Worm (Caenorhabditis elegans) whole organism, L4 larva: ENCODE results near the gene Y4C6B.3.
A peak's percentile ranks its signal among the peaks of the same experiment; 100 is the strongest.

ENCODE experiments used
- F37D6.2 ChIP-seq: sonication (generic microtip); optimal IDR thresholded peaks from 2 replicates; lab custom pipeline; 2016; ENCODE audit warnings: mild to moderate bottlenecking, missing genetic modification characterization, missing compliant biosample characterization
- F49E8.2 ChIP-seq: sonication (generic microtip); optimal IDR thresholded peaks from 2 replicates; lab custom pipeline; 2016; ENCODE audit warnings: missing compliant biosample characterization, mild to moderate bottlenecking, missing genetic modification characterization, borderline replicate concordance
- T26A8.4 ChIP-seq: fragments of 200-800 bp; sonication (Bioruptor generic); IDR thresholded peaks from 2 replicates; pipeline ENCODE4 v1.3.6; 2022; ENCODE audit warnings: missing genetic modification characterization, missing compliant biosample characterization
- Y48G9A.11 ChIP-seq: fragments of 200-800 bp; sonication (Bioruptor generic); IDR thresholded peaks from 2 replicates; pipeline ENCODE4 v1.3.6; 2022; ENCODE audit warnings: missing genetic modification reagents, missing genetic modification characterization, missing compliant biosample characterization
- Y5F2A.4 ChIP-seq: fragments of 200-800 bp; sonication (Bioruptor generic); optimal IDR thresholded peaks from 2 replicates; lab custom pipeline; 2018; ENCODE audit warnings: mild to moderate bottlenecking, missing genetic modification characterization, missing compliant biosample characterization
- aha-1 ChIP-seq: fragments of 150-350 bp; peaks from one replicate; lab custom pipeline; 2014; ENCODE audit warnings: missing biosample characterization, missing genetic modification characterization
- ama-1 ChIP-seq: fragments of 150-350 bp; optimal IDR thresholded peaks from 2 replicates; lab custom pipeline; 2014; ENCODE audit warnings: inconsistent platforms, mixed read lengths
- ceh-20 ChIP-seq: fragments of 200-800 bp; sonication (Bioruptor generic); IDR thresholded peaks from 2 replicates; pipeline ENCODE4 v1.3.6; 2022; ENCODE audit warnings: missing genetic modification reagents, missing genetic modification characterization, missing compliant biosample characterization
- ceh-32 ChIP-seq: sonication (generic microtip); optimal IDR thresholded peaks from 2 replicates; lab custom pipeline; 2016; ENCODE audit warnings: mild to moderate bottlenecking, missing genetic modification characterization, missing compliant biosample characterization; ENCODE audit not compliant: poor library complexity
- ceh-82 ChIP-seq: sonication (generic microtip); optimal IDR thresholded peaks from 2 replicates; lab custom pipeline; 2017; ENCODE audit warnings: missing biosample characterization, missing genetic modification characterization
- cey-2 ChIP-seq: sonication (generic microtip); optimal IDR thresholded peaks from 3 replicates; lab custom pipeline; 2017; ENCODE audit warnings: missing genetic modification characterization, mild to moderate bottlenecking, missing compliant biosample characterization, antibody characterized with exemption, borderline replicate concordance; ENCODE audit not compliant: insufficient read depth
- ctbp-1 ChIP-seq: fragments of 200-800 bp; sonication (Bioruptor generic); IDR thresholded peaks from 2 replicates; pipeline ENCODE4 v1.3.6; 2022; ENCODE audit warnings: missing genetic modification reagents, missing genetic modification characterization, missing compliant biosample characterization
- daf-19 ChIP-seq: fragments of 200-800 bp; sonication (Bioruptor generic); conservative IDR thresholded peaks from 2 replicates; pipeline ENCODE4 v1.3.6; 2022; ENCODE audit warnings: missing genetic modification characterization, missing compliant biosample characterization
- daf-8 ChIP-seq: fragments of 200-800 bp; sonication (Bioruptor generic); IDR thresholded peaks from 2 replicates; pipeline ENCODE4 v1.3.6; 2022; ENCODE audit warnings: missing genetic modification characterization, missing compliant biosample characterization
- dmd-6 ChIP-seq: fragments of 200-800 bp; sonication (Bioruptor generic); IDR thresholded peaks from 2 replicates; pipeline ENCODE4 v1.3.6; 2022; ENCODE audit warnings: missing genetic modification reagents, missing genetic modification characterization, missing compliant biosample characterization
- dpl-1 ChIP-seq: fragments of 150-350 bp; optimal IDR thresholded peaks from 2 replicates; lab custom pipeline; 2014; ENCODE audit warnings: missing biosample characterization, missing genetic modification reagents, missing genetic modification characterization
- dve-1 ChIP-seq: sonication (generic microtip); optimal IDR thresholded peaks from 2 replicates; lab custom pipeline; 2017; ENCODE audit warnings: antibody characterized with exemption, mild to moderate bottlenecking, missing genetic modification characterization, missing compliant biosample characterization; ENCODE audit not compliant: insufficient read depth
- egl-43 ChIP-seq: fragments of 200-800 bp; sonication (Bioruptor generic); IDR thresholded peaks from 2 replicates; pipeline ENCODE4 v1.3.6; 2022; ENCODE audit warnings: missing genetic modification reagents, missing genetic modification characterization, missing compliant biosample characterization
- fkh-10 ChIP-seq: fragments of 150-350 bp; optimal IDR thresholded peaks from 2 replicates; lab custom pipeline; 2014; ENCODE audit warnings: missing biosample characterization, missing genetic modification reagents, missing genetic modification characterization
- hlh-30 ChIP-seq: sonication (generic microtip); optimal IDR thresholded peaks from 2 replicates; lab custom pipeline; 2017; ENCODE audit warnings: antibody characterized with exemption, mild to moderate bottlenecking, missing genetic modification characterization, missing compliant biosample characterization; ENCODE audit not compliant: insufficient read depth
- lim-7 ChIP-seq: fragments of 200-800 bp; sonication (Bioruptor generic); IDR thresholded peaks from 2 replicates; pipeline ENCODE4 v1.3.6; 2022; ENCODE audit warnings: missing genetic modification characterization, missing compliant biosample characterization
- lin-38 ChIP-seq: fragments of 200-800 bp; sonication (Bioruptor generic); IDR thresholded peaks from 2 replicates; pipeline ENCODE4 v1.3.6; 2022; ENCODE audit warnings: missing genetic modification reagents, missing genetic modification characterization, missing compliant biosample characterization
- lsy-2 ChIP-seq, 2 experiments: fragments of 150-350 bp in 1 of 2; sonication (generic microtip) in 1 of 2; optimal IDR thresholded peaks; 2 replicates each; lab custom pipeline; 2014 to 2017; ENCODE audit warnings: missing biosample characterization in 2 of 2, missing genetic modification characterization in 2 of 2
- madf-9 ChIP-seq: fragments of 200-800 bp; sonication (Bioruptor generic); conservative IDR thresholded peaks from 2 replicates; pipeline ENCODE4 v1.3.6; 2022; ENCODE audit warnings: missing genetic modification reagents, missing genetic modification characterization, missing compliant biosample characterization
- mdl-1 ChIP-seq, 2 experiments: fragments of 150-350 bp in 1 of 2; sonication (generic microtip) in 1 of 2; optimal IDR thresholded peaks; 2 replicates each; lab custom pipeline; 2014 to 2017; ENCODE audit warnings: missing biosample characterization in 2 of 2, missing genetic modification characterization in 2 of 2
- mep-1 ChIP-seq: fragments of 150-350 bp; sonication (generic microtip); optimal IDR thresholded peaks from 3 replicates; lab custom pipeline; 2014; ENCODE audit warnings: missing biosample characterization, missing genetic modification characterization
- nhr-102 ChIP-seq: sonication (generic microtip); optimal IDR thresholded peaks from 2 replicates; lab custom pipeline; 2016; ENCODE audit warnings: mild to moderate bottlenecking, missing genetic modification characterization, moderate library complexity, missing compliant biosample characterization
- nhr-11 ChIP-seq: fragments of 150-350 bp; optimal IDR thresholded peaks from 2 replicates; lab custom pipeline; 2014; ENCODE audit warnings: missing biosample characterization, missing genetic modification characterization
- nhr-237 ChIP-seq: sonication (generic microtip); optimal IDR thresholded peaks from 2 replicates; lab custom pipeline; 2017; ENCODE audit warnings: missing biosample characterization, missing genetic modification characterization
- nhr-28 ChIP-seq: fragments of 150-350 bp; optimal IDR thresholded peaks from 2 replicates; lab custom pipeline; 2014; ENCODE audit warnings: missing biosample characterization, missing genetic modification characterization
- nhr-6 ChIP-seq: fragments of 150-350 bp; optimal IDR thresholded peaks from 2 replicates; lab custom pipeline; 2014; ENCODE audit warnings: missing biosample characterization, missing genetic modification characterization
- php-3 ChIP-seq: fragments of 200-800 bp; sonication (Bioruptor generic); IDR thresholded peaks from 2 replicates; pipeline ENCODE4 v1.3.6; 2022; ENCODE audit warnings: missing genetic modification reagents, missing genetic modification characterization, missing compliant biosample characterization
- pqm-1 ChIP-seq: sonication (generic microtip); optimal IDR thresholded peaks from 2 replicates; lab custom pipeline; 2017; ENCODE audit warnings: missing biosample characterization, missing genetic modification characterization
- sdz-12 ChIP-seq: fragments of 200-800 bp; sonication (Bioruptor generic); optimal IDR thresholded peaks from 2 replicates; lab custom pipeline; 2018; ENCODE audit warnings: mild to moderate bottlenecking, missing genetic modification characterization, missing compliant biosample characterization
- set-16 ChIP-seq: fragments of 200-800 bp; sonication (Bioruptor generic); IDR thresholded peaks from 2 replicates; pipeline ENCODE4 v1.3.6; 2022; ENCODE audit warnings: missing genetic modification reagents, missing genetic modification characterization, missing compliant biosample characterization
- skn-1 ChIP-seq: fragments of 150-350 bp; optimal IDR thresholded peaks from 2 replicates; lab custom pipeline; 2014; ENCODE audit warnings: missing biosample characterization, missing genetic modification characterization
- snpc-1.2 ChIP-seq: fragments of 200-800 bp; sonication (Bioruptor generic); IDR thresholded peaks from 2 replicates; pipeline ENCODE4 v1.3.6; 2022; ENCODE audit warnings: missing genetic modification reagents, missing genetic modification characterization, missing compliant biosample characterization
- spr-1 ChIP-seq: sonication (generic microtip); optimal IDR thresholded peaks from 2 replicates; lab custom pipeline; 2016; ENCODE audit warnings: mild to moderate bottlenecking, missing genetic modification characterization, missing compliant biosample characterization
- spr-3 ChIP-seq: fragments of 200-800 bp; sonication (Bioruptor generic); optimal IDR thresholded peaks from 2 replicates; lab custom pipeline; 2018; ENCODE audit warnings: mild to moderate bottlenecking, missing genetic modification characterization, missing compliant biosample characterization
- tag-97 ChIP-seq: fragments of 200-800 bp; sonication (Bioruptor generic); IDR thresholded peaks from 2 replicates; pipeline ENCODE4 v1.3.6; 2022; ENCODE audit warnings: missing genetic modification characterization, missing compliant biosample characterization
- unc-62 ChIP-seq, 3 experiments: fragments of 150-350 bp in 1 of 3; sonication (generic microtip); optimal IDR thresholded peaks in 2 of 3; peaks in 1 of 3; 1 replicate in 1 of 3; 2 replicates in 2 of 3; lab custom pipeline; 2014 to 2017; ENCODE audit warnings: missing biosample characterization in 3 of 3, missing genetic modification characterization in 3 of 3, missing genetic modification reagents in 3 of 3, missing genotype in 1 of 3
- zfp-3 ChIP-seq: fragments of 200-800 bp; sonication (Bioruptor generic); conservative IDR thresholded peaks from 2 replicates; pipeline ENCODE4 v1.3.6; 2022; ENCODE audit warnings: missing genetic modification reagents, missing genetic modification characterization, missing compliant biosample characterization
- zip-11 ChIP-seq: fragments of 200-800 bp; sonication (Bioruptor generic); IDR thresholded peaks from 2 replicates; pipeline ENCODE4 v1.3.6; 2022; ENCODE audit warnings: missing genetic modification characterization, missing compliant biosample characterization
- ztf-7 ChIP-seq: fragments of 150-350 bp; optimal IDR thresholded peaks from 2 replicates; lab custom pipeline; 2014; ENCODE audit warnings: missing biosample characterization, missing genetic modification characterization

Gene Y4C6B.3

ce11 chrIV:5334518-5334917, 2.2 kb downstream of the Y4C6B.3 start (continued):
- TF ChIP-seq set-16 (GFP tag; lab: Robert Waterston, UW) = no peak
- TF ChIP-seq egl-43 (GFP tag; lab: Robert Waterston, UW) = no peak
- TF ChIP-seq pqm-1 (tag; lab: Kevin White, UChicago) = no peak
- TF ChIP-seq madf-9 (GFP tag; lab: Robert Waterston, UW) = peak; percentile 34; the same call in 1 of the 2 replicates
- peak in 1 of 2 experiments; percentile 66 for TF ChIP-seq lsy-2 (tag; optimal IDR thresholded peaks at IDR 0.05; lab: Kevin White, UChicago)
- peak; percentile 79 for TF ChIP-seq lin-38
- no peak for TF ChIP-seq skn-1 (tag; lab: Kevin White, UChicago)
- no peak for TF ChIP-seq fkh-10 (GFP tag; lab: Kevin White, UChicago)

- TF ChIP-seq daf-8 (GFP tag; lab: Robert Waterston, UW) (no peak), mdl-1 (tag; optimal IDR thresholded peaks at IDR 0.05; lab: Kevin White, UChicago) (peak in 1 of 2 experiments; percentile 18), aha-1 (tag; lab: Kevin White, UChicago) (peak; percentile 88), hlh-30 (tag; lab: Kevin White, UChicago) (peak; percentile 57)
These were observed 5.4 kb downstream of the Y4C6B.3 start for ce11 chrIV:5337649-5338048.

- TF ChIP-seq unc-62 (GFP tag; optimal IDR thresholded peaks at IDR 0.05 in 1 of 2; lab: Kevin White, UChicago) (peak in 1 of 2 experiments; percentile 13), unc-62 (tag; optimal IDR thresholded peaks at IDR 0.05; lab: Kevin White, UChicago) (no peak), mdl-1 (tag; optimal IDR thresholded peaks at IDR 0.05; lab: Kevin White, UChicago) (no peak), dpl-1 (GFP tag; lab: Kevin White, UChicago) (no peak), dve-1 (peak; percentile 12), nhr-28 (peak; percentile 33)
These were observed 7.0 kb downstream of the Y4C6B.3 start, which contains the start of gene Y4C6B.2 for ce11 chrIV:5339255-5339654. Gene Y4C6B.2, plus strand, starts transcription at chrIV:5339574.

ce11 chrIV:5344168-5344567, 11.9 kb downstream of the Y4C6B.3 start:
- no peak for TF ChIP-seq ztf-7 (tag; lab: Kevin White, UChicago)
- TF ChIP-seq ama-1 (lab: Kevin White, UChicago) = no peak
- TF ChIP-seq lin-38 = peak; percentile 54
- no peak for TF ChIP-seq Y5F2A.4 (GFP tag; lab: Kevin White, UChicago)
- TF ChIP-seq spr-1 (tag; lab: Kevin White, UChicago) = no peak
- TF ChIP-seq ceh-32 (tag; lab: Kevin White, UChicago) = no peak
- no peak for TF ChIP-seq lim-7 (GFP tag; lab: Robert Waterston, UW)
- TF ChIP-seq mep-1 (tag; lab: Kevin White, UChicago) = no peak
- no peak for TF ChIP-seq tag-97 (GFP tag; lab: Robert Waterston, UW)
- TF ChIP-seq ceh-20 (GFP tag; lab: Robert Waterston, UW) = no peak
- no peak for TF ChIP-seq F37D6.2 (tag; lab: Kevin White, UChicago)
- no peak for TF ChIP-seq zfp-3 (GFP tag; lab: Robert Waterston, UW)
- 0 out of 2 replicates have a peak, but pooled peaks have one; percentile 29 for TF ChIP-seq T26A8.4 (GFP tag; lab: Robert Waterston, UW)
- no peak for TF ChIP-seq dpl-1 (GFP tag; lab: Kevin White, UChicago)
- TF ChIP-seq spr-3 (GFP tag; lab: Kevin White, UChicago) = no peak
- TF ChIP-seq nhr-237 (tag; lab: Kevin White, UChicago) = no peak
- no peak for TF ChIP-seq sdz-12 (GFP tag; lab: Kevin White, UChicago)
- TF ChIP-seq F49E8.2 (tag; lab: Kevin White, UChicago) = no peak
- TF ChIP-seq zip-11 = no peak
- peak in 1 of 2 experiments; percentile 53 for TF ChIP-seq unc-62 (GFP tag; optimal IDR thresholded peaks at IDR 0.05 in 1 of 2; lab: Kevin White, UChicago)
- no peak for TF ChIP-seq unc-62 (tag; optimal IDR thresholded peaks at IDR 0.05; lab: Kevin White, UChicago)
- TF ChIP-seq daf-19 (GFP tag; lab: Robert Waterston, UW) = no peak
- peak; percentile 57 for TF ChIP-seq dmd-6
- TF ChIP-seq lsy-2 (tag; optimal IDR thresholded peaks at IDR 0.05; lab: Kevin White, UChicago) = no peak
- TF ChIP-seq nhr-102 (tag; lab: Kevin White, UChicago) = peak; percentile 4
- peak; percentile 95 for TF ChIP-seq snpc-1.2 (GFP tag; lab: Robert Waterston, UW)
- TF ChIP-seq madf-9 (GFP tag; lab: Robert Waterston, UW) = no peak
- TF ChIP-seq php-3 = no peak
- TF ChIP-seq ctbp-1 (GFP tag; lab: Robert Waterston, UW) = no peak
- no peak for TF ChIP-seq Y48G9A.11
- TF ChIP-seq ceh-82 (tag; lab: Kevin White, UChicago) = no peak
- TF ChIP-seq nhr-11 (tag; lab: Kevin White, UChicago) = no peak
- TF ChIP-seq cey-2 (tag; lab: Kevin White, UChicago) = no peak
- TF ChIP-seq nhr-6 (tag; lab: Kevin White, UChicago) = peak; percentile 5
